Worm (Caenorhabditis elegans) whole organism, L2 larva: Measurements from ENCODE around the gene ztf-14.
A peak's percentile ranks its signal among the peaks of the same experiment; 100 is the strongest.
"Not testable (repeated sequence)": the region's sequence is repeated elsewhere in the genome, so short reads cannot be mapped to it uniquely, and the experiment has no call there.

Experiments used
- C34F6.9 ChIP-seq: fragments of 150-350 bp; optimal IDR thresholded peaks from 2 replicates; lab custom pipeline; 2014; ENCODE audit warnings: missing biosample characterization, missing genetic modification characterization
- F13H6.1 ChIP-seq: sonication (generic microtip); optimal IDR thresholded peaks from 2 replicates; lab custom pipeline; 2016; ENCODE audit warnings: missing genetic modification characterization, missing compliant biosample characterization
- R02D3.7 ChIP-seq: fragments of 150-350 bp; optimal IDR thresholded peaks from 2 replicates; lab custom pipeline; 2014; ENCODE audit warnings: missing biosample characterization, missing genetic modification characterization
- Y55F3AM.14 ChIP-seq: fragments of 200-800 bp; sonication (Bioruptor generic); optimal IDR thresholded peaks from 2 replicates; lab custom pipeline; 2018; ENCODE audit warnings: mild to moderate bottlenecking, missing genetic modification characterization, missing compliant biosample characterization
- alr-1 ChIP-seq: fragments of 150-350 bp; optimal IDR thresholded peaks from 2 replicates; lab custom pipeline; 2014; ENCODE audit warnings: missing biosample characterization, missing genetic modification characterization
- aly-2 ChIP-seq: fragments of 150-350 bp; optimal IDR thresholded peaks from 2 replicates; lab custom pipeline; 2014; ENCODE audit warnings: missing biosample characterization, missing genetic modification characterization
- ama-1 ChIP-seq: fragments of 150-350 bp; optimal IDR thresholded peaks from 2 replicates; lab custom pipeline; 2018; ENCODE audit warnings: inconsistent platforms
- ceh-82 ChIP-seq: fragments of 150-350 bp; optimal IDR thresholded peaks from 2 replicates; lab custom pipeline; 2014; ENCODE audit warnings: missing biosample characterization, missing genetic modification characterization
- dmd-4 ChIP-seq: sonication (generic microtip); optimal IDR thresholded peaks from 2 replicates; lab custom pipeline; 2017; ENCODE audit warnings: missing biosample characterization, missing genetic modification characterization
- egl-27 ChIP-seq: sonication (generic microtip); optimal IDR thresholded peaks from 3 replicates; lab custom pipeline; 2017; ENCODE audit warnings: missing biosample characterization, missing genetic modification reagents, missing genetic modification characterization
- elt-1 ChIP-seq: fragments of 150-350 bp; optimal IDR thresholded peaks from 2 replicates; lab custom pipeline; 2014; ENCODE audit warnings: missing biosample characterization, missing genetic modification characterization
- elt-3 ChIP-seq: sonication (generic microtip); optimal IDR thresholded peaks from 2 replicates; lab custom pipeline; 2017; ENCODE audit warnings: missing biosample characterization, missing genetic modification characterization
- fos-1 ChIP-seq: fragments of 150-350 bp; optimal IDR thresholded peaks from 2 replicates; lab custom pipeline; 2014; ENCODE audit warnings: missing biosample characterization, missing genetic modification characterization
- gmeb-1 ChIP-seq: fragments of 150-350 bp; optimal IDR thresholded peaks from 2 replicates; lab custom pipeline; 2014; ENCODE audit warnings: missing biosample characterization, missing genetic modification characterization
- lin-11 ChIP-seq: fragments of 150-350 bp; sonication (generic microtip); optimal IDR thresholded peaks from 2 replicates; lab custom pipeline; 2014; ENCODE audit warnings: missing biosample characterization, missing genetic modification characterization, inconsistent platforms, mixed read lengths
- lin-13 ChIP-seq: fragments of 150-350 bp; optimal IDR thresholded peaks from 2 replicates; lab custom pipeline; 2014; ENCODE audit warnings: missing biosample characterization, missing genetic modification reagents, missing genetic modification characterization
- lin-39 ChIP-seq: fragments of 150-350 bp; optimal IDR thresholded peaks from 2 replicates; lab custom pipeline; 2014; ENCODE audit warnings: missing biosample characterization, missing genetic modification reagents, missing genetic modification characterization
- nhr-10 ChIP-seq: sonication (generic microtip); optimal IDR thresholded peaks from 2 replicates; lab custom pipeline; 2017; ENCODE audit warnings: missing biosample characterization, missing genetic modification characterization
- nhr-12 ChIP-seq: fragments of 150-350 bp; optimal IDR thresholded peaks from 2 replicates; lab custom pipeline; 2014; ENCODE audit warnings: missing biosample characterization, missing genetic modification characterization
- nhr-129 ChIP-seq: fragments of 150-350 bp; optimal IDR thresholded peaks from 2 replicates; lab custom pipeline; 2014; ENCODE audit warnings: missing biosample characterization, missing genetic modification characterization
- nhr-21 ChIP-seq: fragments of 150-350 bp; optimal IDR thresholded peaks from 2 replicates; lab custom pipeline; 2014; ENCODE audit warnings: missing biosample characterization, missing genetic modification characterization
- nhr-23 ChIP-seq: fragments of 150-350 bp; optimal IDR thresholded peaks from 2 replicates; lab custom pipeline; 2014; ENCODE audit warnings: missing biosample characterization, missing genetic modification reagents, missing genetic modification characterization
- nhr-77 ChIP-seq: fragments of 150-350 bp; optimal IDR thresholded peaks from 2 replicates; lab custom pipeline; 2014; ENCODE audit warnings: missing biosample characterization, missing genetic modification characterization
- peb-1 ChIP-seq: fragments of 150-350 bp; optimal IDR thresholded peaks from 2 replicates; lab custom pipeline; 2014; ENCODE audit warnings: missing biosample characterization, missing genetic modification characterization
- skn-1 ChIP-seq: sonication (generic microtip); optimal IDR thresholded peaks from 2 replicates; lab custom pipeline; 2017; ENCODE audit warnings: missing biosample characterization, missing genetic modification characterization
- sma-3 ChIP-seq: sonication (generic microtip); optimal IDR thresholded peaks from 2 replicates; lab custom pipeline; 2016; ENCODE audit warnings: missing genetic modification reagents, missing genetic modification characterization, missing compliant biosample characterization
- sma-9 ChIP-seq, 2 experiments: fragments of 150-350 bp in 1 of 2; sonication (generic microtip) in 1 of 2; optimal IDR thresholded peaks; 2 replicates each; lab custom pipeline; 2014 to 2016; ENCODE audit warnings: missing genetic modification characterization in 2 of 2, mild to moderate bottlenecking in 1 of 2, missing biosample characterization in 1 of 2, missing compliant biosample characterization in 1 of 2, missing genetic modification reagents in 1 of 2, moderate library complexity in 1 of 2
- unc-39 ChIP-seq: fragments of 150-350 bp; optimal IDR thresholded peaks from 2 replicates; lab custom pipeline; 2014; ENCODE audit warnings: missing biosample characterization, missing genetic modification characterization
- unc-62 ChIP-seq: fragments of 150-350 bp; optimal IDR thresholded peaks from 2 replicates; lab custom pipeline; 2014; ENCODE audit warnings: missing biosample characterization, missing genetic modification reagents, missing genetic modification characterization
- zag-1 ChIP-seq: fragments of 150-350 bp; optimal IDR thresholded peaks from 2 replicates; lab custom pipeline; 2014; ENCODE audit warnings: missing biosample characterization, missing genetic modification characterization
- ztf-11 ChIP-seq: sonication (generic microtip); optimal IDR thresholded peaks from 2 replicates; lab custom pipeline; 2017; ENCODE audit warnings: missing biosample characterization, missing genetic modification characterization

ztf-14 gene

DNA sequence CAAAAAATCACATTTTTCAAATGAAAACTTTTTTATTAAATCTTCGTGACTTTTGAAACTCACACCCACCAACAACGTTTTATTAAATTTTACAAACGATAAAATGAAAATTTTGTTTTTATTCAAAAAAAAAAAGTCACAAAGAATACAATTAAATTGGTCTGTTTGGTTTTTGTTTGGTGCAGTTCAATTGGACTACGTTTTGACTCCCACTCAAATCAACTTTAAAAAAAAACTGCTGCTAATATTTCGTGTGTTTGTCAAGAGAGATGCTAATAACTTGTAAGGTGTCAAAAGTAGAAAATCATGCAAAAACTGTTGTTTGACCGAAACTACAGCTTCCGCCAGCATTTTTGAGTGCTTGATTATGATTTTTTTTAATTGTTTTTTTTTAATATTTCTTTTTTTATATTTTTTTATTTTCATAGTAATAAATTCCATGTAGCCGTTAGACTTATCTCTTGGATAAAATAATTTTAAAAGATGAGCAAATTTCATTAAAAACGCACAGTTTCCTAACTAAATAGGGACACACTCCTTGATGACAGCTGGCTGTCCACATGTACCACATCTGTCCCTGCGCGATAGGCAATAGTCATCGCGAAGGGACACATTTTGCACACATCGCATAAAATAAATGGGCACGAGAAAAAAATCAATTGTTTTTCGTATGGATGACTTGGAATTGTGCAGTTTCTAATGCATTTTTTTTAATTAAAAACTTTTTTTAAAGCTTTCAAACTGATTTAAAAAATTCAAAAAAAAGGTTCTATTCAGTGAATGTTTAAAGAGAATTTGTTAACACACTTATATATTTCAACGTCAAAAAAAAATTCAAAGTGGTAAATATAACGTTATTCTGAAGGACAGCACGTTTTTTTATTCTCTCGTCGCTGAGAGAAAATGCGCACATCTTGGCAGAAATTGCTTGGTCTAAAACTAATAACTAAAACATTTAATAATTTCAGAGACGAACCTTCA lies 29.7 kb downstream of the ztf-14 start (continued):
- TF ChIP-seq nhr-23 (tag; lab: Kevin White, UChicago) (no peak), ztf-11 (tag; lab: Kevin White, UChicago) (peak; percentile 82), egl-27 (tag; lab: Kevin White, UChicago) (peak; percentile 98), lin-39 (peak; percentile 97), skn-1 (peak; percentile 85), F13H6.1 (tag; lab: Kevin White, UChicago) (peak; percentile 99), ceh-82 (peak; percentile 100), C34F6.9 (tag; lab: Kevin White, UChicago) (peak; percentile 99), sma-3 (GFP tag; lab: Kevin White, UChicago) (peak; percentile 99), unc-39 (tag; lab: Kevin White, UChicago) (peak; percentile 79), R02D3.7 (tag; lab: Kevin White, UChicago) (peak; percentile 83)
- TF ChIP-seq, all 48 proteins: peak for 43

DNA sequence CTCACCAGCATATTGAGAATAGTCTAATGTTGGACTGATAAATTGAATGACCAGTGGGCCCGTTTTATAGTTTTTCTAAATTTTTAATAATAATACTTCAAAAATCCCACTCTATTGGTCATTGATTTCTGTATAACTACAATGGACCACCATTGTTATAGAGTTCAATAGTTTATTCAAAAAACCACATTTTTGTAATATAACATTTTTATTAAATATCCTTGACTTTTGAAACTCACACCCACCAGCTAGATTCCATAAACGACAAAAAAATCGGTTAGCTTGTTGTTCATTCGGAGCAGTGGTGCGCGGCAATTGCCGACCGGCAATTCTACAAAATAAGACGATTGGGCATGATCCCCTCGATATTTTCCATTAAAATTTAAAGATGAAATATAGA lies 31.7 kb downstream of the ztf-14 start, which contains the start of gene nspc-18:
Gene nspc-18 (minus strand): TSS at position 101 of the 400 bp plus-strand sequence.
- no peak for TF ChIP-seq nhr-12 (tag; lab: Kevin White, UChicago)
- no peak for TF ChIP-seq nhr-23 (tag; lab: Kevin White, UChicago)
- TF ChIP-seq zag-1 (tag; lab: Kevin White, UChicago), result no peak
- no peak for TF ChIP-seq unc-62 (GFP tag; lab: Kevin White, UChicago)
- TF ChIP-seq alr-1 (tag; lab: Kevin White, UChicago), result no peak
- TF ChIP-seq aly-2 (tag; lab: Kevin White, UChicago), result no peak
- no peak for TF ChIP-seq elt-3 (tag; lab: Kevin White, UChicago)
- no peak for TF ChIP-seq nhr-10 (tag; lab: Kevin White, UChicago)
- no peak for TF ChIP-seq elt-1 (tag; lab: Kevin White, UChicago)
- TF ChIP-seq F13H6.1 (tag; lab: Kevin White, UChicago), result no peak
- no peak for TF ChIP-seq Y55F3AM.14 (GFP tag; lab: Kevin White, UChicago)
- no peak for TF ChIP-seq lin-39
- no peak for TF ChIP-seq lin-11 (tag; lab: Kevin White, UChicago)
- no peak for TF ChIP-seq nhr-77 (tag; lab: Kevin White, UChicago)
- TF ChIP-seq ama-1 (lab: Kevin White, UChicago), result no peak
- TF ChIP-seq sma-3 (GFP tag; lab: Kevin White, UChicago), result no peak
- no peak for TF ChIP-seq gmeb-1 (tag; lab: Kevin White, UChicago)
- no peak for TF ChIP-seq ceh-82
- TF ChIP-seq, all 48 proteins: peak for 0

DNA sequence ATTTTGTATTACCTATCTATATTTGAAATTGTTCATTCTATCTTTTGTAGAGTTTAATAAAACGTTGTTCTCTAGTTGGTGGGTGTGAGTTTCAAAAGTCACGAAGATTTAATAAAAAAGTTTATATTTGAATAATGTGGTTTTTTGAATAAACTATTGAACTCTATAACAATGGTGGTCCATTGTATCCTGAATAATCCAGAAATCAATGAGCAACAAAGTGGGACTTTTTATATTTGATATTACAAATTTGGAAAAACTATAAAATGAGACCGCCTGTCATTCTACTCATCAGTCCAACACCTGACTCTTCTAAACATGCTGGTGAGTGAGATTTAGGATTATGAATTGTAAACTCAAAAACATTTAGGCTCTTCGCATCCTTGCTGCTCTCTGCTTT lies 32.5 kb downstream of the ztf-14 start, which contains the start of gene nspc-19:
Gene nspc-19 (plus strand): TSS at position 301 of the 400 bp plus-strand sequence.
- not testable (repeated sequence) for TF ChIP-seq peb-1, nhr-23, gmeb-1 (tag; lab: Kevin White, UChicago)

DNA sequence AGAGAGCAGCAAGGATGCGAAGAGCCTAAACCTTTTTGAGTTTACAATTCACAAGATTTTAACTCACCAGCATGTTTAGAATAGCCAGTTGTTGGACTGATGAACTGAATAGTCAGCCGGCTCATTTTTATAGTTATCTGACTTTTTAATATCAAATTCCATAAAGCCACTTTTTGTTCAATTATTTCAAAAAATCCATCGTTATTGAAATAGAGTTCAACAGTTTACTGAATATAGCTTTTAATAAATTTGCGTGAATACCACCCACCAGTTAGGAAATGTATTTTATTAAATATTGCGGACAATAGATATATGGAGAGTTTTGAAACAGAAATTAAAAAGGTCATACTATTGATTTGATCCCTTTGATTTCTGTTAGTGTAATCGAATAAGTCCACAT lies 34.2 kb downstream of the ztf-14 start, which contains the start of gene nspc-20:
Gene nspc-20 (minus strand): TSS at position 101 of the 400 bp plus-strand sequence.
- TF ChIP-seq nhr-129 (tag; lab: Kevin White, UChicago) (no peak), nhr-10 (tag; lab: Kevin White, UChicago) (no peak), lin-13 (GFP tag; lab: Kevin White, UChicago) (no peak), nhr-21 (tag; lab: Kevin White, UChicago) (no peak), Y55F3AM.14 (GFP tag; lab: Kevin White, UChicago) (no peak)

DNA sequence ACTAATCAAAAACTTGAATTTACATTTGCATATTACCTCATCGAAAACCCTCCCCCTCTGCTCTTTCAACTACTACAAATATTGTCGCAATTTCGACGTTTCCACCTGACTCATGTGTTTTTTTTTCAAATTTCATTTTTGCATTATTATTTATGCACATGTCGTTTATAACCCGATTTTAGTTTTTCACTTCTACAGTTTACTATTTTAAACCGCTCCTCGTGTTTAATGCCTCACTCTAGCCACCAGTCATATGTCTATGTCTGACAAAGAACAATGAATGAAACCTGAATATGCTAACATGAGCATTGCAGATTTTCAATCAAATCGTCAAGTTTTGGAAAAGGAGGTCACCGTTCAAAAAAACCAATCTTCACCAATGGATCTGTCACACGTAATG lies 38.2 kb downstream of the ztf-14 start, which contains the start of gene T24C2.5:
Gene T24C2.5 (plus strand): TSS at position 301 of the 400 bp plus-strand sequence.
- TF ChIP-seq unc-62 (GFP tag; lab: Kevin White, UChicago), result no peak

DNA sequence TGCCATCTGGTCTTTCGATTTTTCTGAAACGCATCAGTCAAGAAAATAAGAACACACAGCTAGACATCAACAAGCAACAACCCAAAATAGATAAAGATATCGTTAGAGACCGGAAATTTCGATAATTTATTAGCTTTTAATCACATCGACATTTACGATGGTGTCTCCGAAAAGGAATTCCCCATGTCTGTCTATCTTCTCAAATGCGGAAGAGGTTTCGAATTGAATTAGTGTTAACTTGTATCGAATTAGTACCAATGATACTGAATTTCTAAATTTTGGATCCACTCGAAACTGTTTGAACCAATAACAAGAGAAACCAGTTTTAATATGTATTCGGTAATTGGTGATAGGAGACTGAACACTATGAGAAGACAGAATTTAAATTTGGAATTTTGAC lies 38.7 kb downstream of the ztf-14 start:
- TF ChIP-seq fos-1 (tag; lab: Kevin White, UChicago), result no peak
- TF ChIP-seq dmd-4, result no peak
- TF ChIP-seq sma-9 (GFP tag; optimal IDR thresholded peaks at IDR 0.05; lab: Kevin White, UChicago), result peak; percentile 29
- no peak for TF ChIP-seq sma-9 (tag; optimal IDR thresholded peaks at IDR 0.05; lab: Kevin White, UChicago)
- no peak for TF ChIP-seq sma-3 (GFP tag; lab: Kevin White, UChicago)
